Fruit fly (Drosophila melanogaster): ENCODE data around the gene drpr.

- TF ChIP-seq foxo (GFP tag; optimal IDR thresholded peaks at IDR 0.05) (no peak), pan (optimal IDR thresholded peaks at IDR 0.05) (no peak), OdsH (GFP tag; optimal IDR thresholded peaks at IDR 0.05) (no peak), usp (GFP tag; optimal IDR thresholded peaks at IDR 0.05) (no peak), Sp1 (GFP tag; optimal IDR thresholded peaks at IDR 0.05) (peak; percentile 27), CrebA (GFP tag; optimal IDR thresholded peaks at IDR 0.05; ENCODE audit: borderline replicate concordance) (no peak), Dfd (GFP tag; optimal IDR thresholded peaks at IDR 0.05) (no peak), psq (GFP tag; optimal IDR thresholded peaks at IDR 0.05) (no peak)
These were observed 24.6 kb upstream of the drpr start, which contains the start of gene Cht2 for dm6 chr3L:1755458-1755984.
